Worm (Caenorhabditis elegans): ENCODE measurements around the gene sdc-1.
A peak's percentile ranks its signal among the peaks of the same experiment; 100 is the strongest.

- TF ChIP-seq ceh-82 (tag; optimal IDR thresholded peaks at IDR 0.05) (peak; percentile 14), snpc-4 (tag; optimal IDR thresholded peaks at IDR 0.05) (peak; percentile 18), mbf-1 (tag; optimal IDR thresholded peaks at IDR 0.05) (no peak), nhr-12 (tag; optimal IDR thresholded peaks at IDR 0.05) (no peak)
These were observed 22.6 kb downstream of the sdc-1 start for ce11 chrX:16298173-16298572.

Data from whole organism, L2 larva.